Worm (Caenorhabditis elegans) whole organism, L1 larva: ENCODE measurements around the gene lgc-28.

ENCODE experiments used
- ceh-82 ChIP-seq, 3 experiments: fragments of 150-350 bp in 1 of 3; sonication (generic microtip) in 2 of 3; optimal IDR thresholded peaks; 2 replicates each; lab custom pipeline; 2014 to 2017; ENCODE audit warnings: missing biosample characterization in 3 of 3, missing genetic modification characterization in 3 of 3
- dpl-1 ChIP-seq, 3 experiments: fragments of 150-350 bp in 2 of 3; sonication (generic microtip) in 1 of 3; optimal IDR thresholded peaks; 2 replicates each; lab custom pipeline; 2014 to 2017; ENCODE audit warnings: missing biosample characterization in 3 of 3, missing genetic modification characterization in 3 of 3, missing genetic modification reagents in 3 of 3
- egl-27 ChIP-seq, 2 experiments: fragments of 150-350 bp in 1 of 2; sonication (generic microtip); optimal IDR thresholded peaks; 3 replicates each; lab custom pipeline; 2017 to 2018; ENCODE audit warnings: missing biosample characterization in 2 of 2, missing genetic modification characterization in 2 of 2, missing genetic modification reagents in 2 of 2
- fkh-8 ChIP-seq: sonication (generic microtip); optimal IDR thresholded peaks from 2 replicates; lab custom pipeline; 2016; ENCODE audit warnings: mild to moderate bottlenecking, missing genetic modification characterization, missing compliant biosample characterization
- mep-1 ChIP-seq: fragments of 150-350 bp; optimal IDR thresholded peaks from 2 replicates; lab custom pipeline; 2014; ENCODE audit warnings: missing biosample characterization, missing genetic modification characterization
- nhr-11 ChIP-seq: fragments of 150-350 bp; optimal IDR thresholded peaks from 2 replicates; lab custom pipeline; 2014; ENCODE audit warnings: missing biosample characterization, missing genetic modification characterization
- nhr-28 ChIP-seq: fragments of 150-350 bp; optimal IDR thresholded peaks from 2 replicates; lab custom pipeline; 2014; ENCODE audit warnings: missing biosample characterization, missing genetic modification characterization
- nhr-77 ChIP-seq: fragments of 150-350 bp; optimal IDR thresholded peaks from 2 replicates; lab custom pipeline; 2014; ENCODE audit warnings: missing biosample characterization, missing genetic modification characterization
- nhr-84 ChIP-seq: sonication (generic microtip); optimal IDR thresholded peaks from 2 replicates; lab custom pipeline; 2017; ENCODE audit warnings: missing biosample characterization, missing genetic modification characterization
- skn-1 ChIP-seq: fragments of 150-350 bp; optimal IDR thresholded peaks from 2 replicates; lab custom pipeline; 2014; ENCODE audit warnings: missing biosample characterization, missing genetic modification characterization
- sup-37 ChIP-seq: fragments of 200-800 bp; sonication (Bioruptor generic); optimal IDR thresholded peaks from 2 replicates; lab custom pipeline; 2018; ENCODE audit warnings: mild to moderate bottlenecking, missing genetic modification characterization, missing compliant biosample characterization

DNA sequence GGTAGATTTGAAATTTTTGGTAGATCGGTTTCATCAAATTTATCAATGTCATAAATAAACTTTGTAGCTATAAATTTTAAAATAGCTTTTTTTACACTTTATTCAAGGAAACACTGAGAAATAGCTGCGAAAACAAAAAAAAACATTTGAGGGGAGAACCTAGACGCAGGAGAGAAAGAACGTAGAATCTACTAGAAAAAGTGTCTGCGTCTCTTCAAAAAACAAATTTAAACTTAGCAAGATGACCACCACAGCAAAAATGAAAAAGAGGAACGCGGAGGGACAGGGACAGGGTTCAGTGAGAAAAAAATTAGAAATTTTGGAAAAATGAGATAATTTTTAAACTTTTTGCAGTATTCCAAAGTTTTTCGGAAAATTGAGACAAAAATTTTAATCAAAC is 24.1 kb downstream of the lgc-28 start:
- no peak for TF ChIP-seq nhr-28
- TF ChIP-seq nhr-77, result no peak
- TF ChIP-seq nhr-11 (tag; lab: Kevin White, UChicago), result no peak
- TF ChIP-seq mep-1 (tag; lab: Kevin White, UChicago), result peak; percentile 44
- TF ChIP-seq skn-1 (tag; lab: Kevin White, UChicago), result peak; percentile 27
- TF ChIP-seq nhr-84, result no peak
- TF ChIP-seq sup-37 (GFP tag; lab: Kevin White, UChicago), result no peak
- no peak for TF ChIP-seq egl-27 (tag; optimal IDR thresholded peaks at IDR 0.05; lab: Kevin White, UChicago)
- TF ChIP-seq fkh-8, result peak; percentile 52
- peak; percentile 9 to 54 (median 35) for TF ChIP-seq dpl-1 (GFP tag; optimal IDR thresholded peaks at IDR 0.05; lab: Kevin White, UChicago)
- no peak for TF ChIP-seq ceh-82 (tag; optimal IDR thresholded peaks at IDR 0.05; lab: Kevin White, UChicago)
